Worm (Caenorhabditis elegans) whole organism, young adult: Measurements from ENCODE around the gene F01F1.11.

Experiments
- B0035.1 ChIP-seq: sonication (generic microtip); optimal IDR thresholded peaks from 2 replicates; lab custom pipeline; 2016; ENCODE audit warnings: missing genetic modification characterization, mild to moderate bottlenecking, missing compliant biosample characterization, missing genotype, missing genetic modification reagents
- B0261.1 ChIP-seq: sonication (generic microtip); optimal IDR thresholded peaks from 2 replicates; lab custom pipeline; 2016; ENCODE audit warnings: mild to moderate bottlenecking, missing genetic modification characterization, moderate library complexity, missing compliant biosample characterization
- D2030.7 ChIP-seq: fragments of 200-800 bp; sonication (Bioruptor generic); IDR thresholded peaks from 2 replicates; pipeline ENCODE4 v1.3.6; 2022; ENCODE audit warnings: missing genetic modification reagents, missing genetic modification characterization, missing compliant biosample characterization
- F33H1.4 ChIP-seq: fragments of 200-800 bp; sonication (Bioruptor generic); IDR thresholded peaks from 2 replicates; pipeline ENCODE4 v1.3.6; 2022; ENCODE audit warnings: missing genetic modification reagents, missing genetic modification characterization, missing compliant biosample characterization
- F55B11.4 ChIP-seq: sonication (generic microtip); optimal IDR thresholded peaks from 2 replicates; lab custom pipeline; 2016; ENCODE audit warnings: missing compliant biosample characterization, missing genetic modification characterization, borderline replicate concordance; ENCODE audit not compliant: insufficient read depth
- F57C9.4 ChIP-seq: sonication (generic microtip); optimal IDR thresholded peaks from 2 replicates; lab custom pipeline; 2017; ENCODE audit warnings: mild to moderate bottlenecking, missing genetic modification characterization, missing compliant biosample characterization
- K11D2.4 ChIP-seq: fragments of 200-800 bp; sonication (Bioruptor generic); IDR thresholded peaks from 2 replicates; pipeline ENCODE4 v1.3.6; 2022; ENCODE audit warnings: missing genetic modification reagents, missing genetic modification characterization, missing compliant biosample characterization
- T07F8.4 ChIP-seq: sonication (generic microtip); optimal IDR thresholded peaks from 2 replicates; lab custom pipeline; 2016; ENCODE audit warnings: mild to moderate bottlenecking, missing genetic modification characterization, moderate library complexity, missing compliant biosample characterization
- T26A5.8 ChIP-seq: sonication (generic microtip); optimal IDR thresholded peaks from 2 replicates; lab custom pipeline; 2016; ENCODE audit warnings: missing genetic modification characterization, missing compliant biosample characterization
- Y67H2A.10 ChIP-seq: fragments of 200-800 bp; sonication (Bioruptor generic); conservative IDR thresholded peaks from 2 replicates; pipeline ENCODE4 v1.3.6; 2022; ENCODE audit warnings: missing genetic modification reagents, missing genetic modification characterization, missing compliant biosample characterization
- ZK185.1 ChIP-seq: sonication (generic microtip); optimal IDR thresholded peaks from 2 replicates; lab custom pipeline; 2016; ENCODE audit warnings: mild to moderate bottlenecking, missing genetic modification characterization, missing compliant biosample characterization; ENCODE audit not compliant: poor library complexity, severe bottlenecking
- aptf-2 ChIP-seq: fragments of 200-800 bp; sonication (Bioruptor generic); conservative IDR thresholded peaks from 2 replicates; pipeline ENCODE4 v1.3.6; 2022; ENCODE audit warnings: missing genetic modification reagents, missing genetic modification characterization, missing compliant biosample characterization
- aptf-3 ChIP-seq: fragments of 200-800 bp; sonication (Bioruptor generic); IDR thresholded peaks from 2 replicates; pipeline ENCODE4 v1.3.6; 2022; ENCODE audit warnings: missing genetic modification characterization, missing compliant biosample characterization
- attf-6 ChIP-seq: fragments of 200-800 bp; sonication (Bioruptor generic); IDR thresholded peaks from 2 replicates; pipeline ENCODE4 v1.3.6; 2022; ENCODE audit warnings: missing genetic modification reagents, missing genetic modification characterization, missing compliant biosample characterization
- ceh-100 ChIP-seq: fragments of 200-800 bp; sonication (Bioruptor generic); IDR thresholded peaks from 2 replicates; pipeline ENCODE4 v1.3.6; 2022; ENCODE audit warnings: missing genetic modification reagents, missing genetic modification characterization, missing compliant biosample characterization
- ceh-27 ChIP-seq: fragments of 200-800 bp; sonication (Bioruptor generic); optimal IDR thresholded peaks from 2 replicates; lab custom pipeline; 2018; ENCODE audit warnings: mild to moderate bottlenecking, missing genetic modification characterization, moderate library complexity, missing compliant biosample characterization
- ceh-40 ChIP-seq: fragments of 200-800 bp; sonication (Bioruptor generic); IDR thresholded peaks from 2 replicates; pipeline ENCODE4 v1.3.6; 2022; ENCODE audit warnings: missing genetic modification characterization, missing compliant biosample characterization
- dpl-1 ChIP-seq: fragments of 150-350 bp; optimal IDR thresholded peaks from 2 replicates; lab custom pipeline; 2014; ENCODE audit warnings: missing biosample characterization, missing genetic modification reagents, missing genetic modification characterization
- efl-1 ChIP-seq: fragments of 150-350 bp; optimal IDR thresholded peaks from 2 replicates; lab custom pipeline; 2014; ENCODE audit warnings: missing biosample characterization, missing genetic modification reagents, missing genetic modification characterization
- egl-44 ChIP-seq: fragments of 200-800 bp; sonication (Bioruptor generic); IDR thresholded peaks from 2 replicates; pipeline ENCODE4 v1.3.6; 2022; ENCODE audit warnings: missing genetic modification reagents, missing genetic modification characterization, missing compliant biosample characterization
- egrh-3 ChIP-seq: fragments of 200-800 bp; sonication (Bioruptor generic); IDR thresholded peaks from 2 replicates; pipeline ENCODE4 v1.3.6; 2022; ENCODE audit warnings: missing genetic modification reagents, missing genetic modification characterization, missing compliant biosample characterization
- ekl-4 ChIP-seq: fragments of 200-800 bp; sonication (Bioruptor generic); IDR thresholded peaks from 2 replicates; pipeline ENCODE4 v1.3.6; 2022; ENCODE audit warnings: missing genetic modification reagents, missing genetic modification characterization, missing compliant biosample characterization
- him-1 ChIP-seq: sonication (generic microtip); optimal IDR thresholded peaks from 2 replicates; lab custom pipeline; 2016; ENCODE audit warnings: missing genotype, missing genetic modification reagents, missing genetic modification characterization, missing compliant biosample characterization
- hmg-1.2 ChIP-seq: fragments of 200-800 bp; sonication (Bioruptor generic); IDR thresholded peaks from 2 replicates; pipeline ENCODE4 v1.3.6; 2022; ENCODE audit warnings: missing genetic modification reagents, missing genetic modification characterization, missing compliant biosample characterization
- let-526 ChIP-seq: fragments of 200-800 bp; sonication (Bioruptor generic); IDR thresholded peaks from 2 replicates; pipeline ENCODE4 v1.3.6; 2022; ENCODE audit warnings: missing genetic modification reagents, missing genetic modification characterization, missing compliant biosample characterization
- let-607 ChIP-seq, 2 experiments: fragments of 200-800 bp in 1 of 2; sonication (Bioruptor generic) in 1 of 2; sonication (generic microtip) in 1 of 2; optimal IDR thresholded peaks; 2 replicates each; lab custom pipeline; 2016 to 2018; ENCODE audit warnings: mild to moderate bottlenecking in 2 of 2, missing compliant biosample characterization in 2 of 2, missing genetic modification characterization in 2 of 2, moderate library complexity in 2 of 2, missing genotype in 1 of 2
- lin-35 ChIP-seq, 3 experiments: fragments of 150-350 bp in 2 of 3; sonication (generic microtip) in 1 of 3; optimal IDR thresholded peaks; 2 replicates each; lab custom pipeline; 2014 to 2018; ENCODE audit warnings: missing biosample characterization in 3 of 3, missing genetic modification characterization in 3 of 3, missing genetic modification reagents in 3 of 3
- lin-40 ChIP-seq: sonication (generic microtip); optimal IDR thresholded peaks from 2 replicates; lab custom pipeline; 2016; ENCODE audit warnings: missing genetic modification characterization, mild to moderate bottlenecking, missing compliant biosample characterization, missing genotype, missing genetic modification reagents
- lin-54 ChIP-seq: fragments of 200-800 bp; sonication (Bioruptor generic); optimal IDR thresholded peaks from 2 replicates; lab custom pipeline; 2018; ENCODE audit warnings: mild to moderate bottlenecking, missing genetic modification characterization, missing compliant biosample characterization
- madf-10 ChIP-seq: sonication (generic microtip); optimal IDR thresholded peaks from 2 replicates; lab custom pipeline; 2016; ENCODE audit warnings: mild to moderate bottlenecking, missing genetic modification characterization, missing compliant biosample characterization
- mcd-1 ChIP-seq: fragments of 200-800 bp; sonication (Bioruptor generic); IDR thresholded peaks from 2 replicates; pipeline ENCODE4 v1.3.6; 2022; ENCODE audit warnings: missing genetic modification reagents, missing genetic modification characterization, missing compliant biosample characterization
- mes-4 ChIP-seq: sonication (generic microtip); optimal IDR thresholded peaks from 2 replicates; lab custom pipeline; 2016; ENCODE audit warnings: missing genotype, missing genetic modification characterization, missing compliant biosample characterization
- nfyb-1 ChIP-seq: fragments of 200-800 bp; sonication (Bioruptor generic); IDR thresholded peaks from 2 replicates; pipeline ENCODE4 v1.3.6; 2022; ENCODE audit warnings: missing genetic modification reagents, missing genetic modification characterization, missing compliant biosample characterization
- nhr-27 ChIP-seq: fragments of 200-800 bp; sonication (Bioruptor generic); optimal IDR thresholded peaks from 2 replicates; lab custom pipeline; 2018; ENCODE audit warnings: mild to moderate bottlenecking, missing genetic modification characterization, moderate library complexity, missing compliant biosample characterization
- nhr-80 ChIP-seq: sonication (generic microtip); optimal IDR thresholded peaks from 2 replicates; lab custom pipeline; 2016; ENCODE audit warnings: missing genetic modification characterization, missing compliant biosample characterization
- repo-1 ChIP-seq: sonication (generic microtip); optimal IDR thresholded peaks from 2 replicates; lab custom pipeline; 2017; ENCODE audit warnings: mild to moderate bottlenecking, missing genetic modification characterization, missing compliant biosample characterization
- sdz-38 ChIP-seq: sonication (generic microtip); optimal IDR thresholded peaks from 2 replicates; lab custom pipeline; 2016; ENCODE audit warnings: missing genotype, missing genetic modification characterization, missing compliant biosample characterization
- snpc-1.3 ChIP-seq: sonication (generic microtip); optimal IDR thresholded peaks from 2 replicates; lab custom pipeline; 2017; ENCODE audit warnings: missing genetic modification characterization, mild to moderate bottlenecking, missing compliant biosample characterization, antibody characterized with exemption, moderate library complexity, missing genotype, missing genetic modification reagents; ENCODE audit not compliant: insufficient read depth
- snpc-4 ChIP-seq, 5 experiments: fragments of 150-350 bp in 1 of 5; sonication (generic microtip) in 4 of 5; optimal IDR thresholded peaks; 2 replicates each; lab custom pipeline; 2014 to 2018; ENCODE audit warnings: missing genetic modification characterization in 5 of 5, missing biosample characterization in 3 of 5, antibody characterized with exemption in 2 of 5, mild to moderate bottlenecking in 2 of 5, missing compliant biosample characterization in 2 of 5, missing genotype in 2 of 5, moderate library complexity in 2 of 5, missing genetic modification reagents in 1 of 5
- somi-1 ChIP-seq: fragments of 200-800 bp; sonication (Bioruptor generic); optimal IDR thresholded peaks from 2 replicates; lab custom pipeline; 2018; ENCODE audit warnings: mild to moderate bottlenecking, missing genetic modification characterization, missing compliant biosample characterization
- tbp1 ChIP-seq: fragments of 200-800 bp; sonication (Bioruptor generic); optimal IDR thresholded peaks from 2 replicates; lab custom pipeline; 2018; ENCODE audit warnings: mild to moderate bottlenecking, missing genetic modification characterization, missing compliant biosample characterization
- unc-62 ChIP-seq: fragments of 150-350 bp; optimal IDR thresholded peaks from 2 replicates; lab custom pipeline; 2014; ENCODE audit warnings: missing biosample characterization, missing genetic modification reagents, missing genetic modification characterization
- zim-3 ChIP-seq: sonication (generic microtip); optimal IDR thresholded peaks from 2 replicates; lab custom pipeline; 2017; ENCODE audit warnings: mild to moderate bottlenecking, missing genetic modification characterization, moderate library complexity, missing compliant biosample characterization
- ztf-26 ChIP-seq: sonication (generic microtip); optimal IDR thresholded peaks from 2 replicates; lab custom pipeline; 2017; ENCODE audit warnings: missing genetic modification characterization, missing compliant biosample characterization
- ztf-28 ChIP-seq: fragments of 200-800 bp; sonication (Bioruptor generic); IDR thresholded peaks from 2 replicates; pipeline ENCODE4 v1.3.6; 2022; ENCODE audit warnings: missing genetic modification reagents, missing genetic modification characterization, missing compliant biosample characterization

Gene F01F1.11

DNA sequence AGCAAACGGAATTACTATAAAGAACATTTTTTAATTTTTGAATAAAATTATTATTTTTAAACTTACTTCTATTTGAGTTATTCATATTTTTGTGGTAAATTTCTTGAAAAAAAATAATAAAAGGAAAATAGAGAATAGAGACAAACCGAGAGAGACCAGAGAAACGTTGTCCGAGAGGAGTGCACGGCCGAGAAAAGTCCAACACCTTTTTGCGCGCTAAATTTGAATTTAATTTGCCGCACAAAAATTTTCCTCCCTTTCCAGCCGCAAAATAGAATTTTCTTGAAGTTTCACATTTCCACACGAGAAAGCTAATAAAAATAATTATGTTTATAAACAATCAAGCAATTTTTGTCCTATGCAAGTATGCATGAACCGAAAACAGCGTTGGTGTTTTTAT, at the start of gene F01F1.11, which contains the start of gene F01F1.3 (continued):
- TF ChIP-seq ekl-4 (GFP tag; lab: Robert Waterston, UW) (peak; percentile 45; the same call in 1 of the 2 replicates), him-1 (tag; lab: Kevin White, UChicago) (peak; percentile 31), mcd-1 (GFP tag; lab: Robert Waterston, UW) (peak; percentile 77), ceh-27 (peak; percentile 72), sdz-38 (tag; lab: Kevin White, UChicago) (no peak), lin-54 (GFP tag; lab: Kevin White, UChicago) (peak; percentile 94), let-607 (tag; optimal IDR thresholded peaks at IDR 0.05; lab: Kevin White, UChicago) (peak in 1 of 2 experiments; percentile 57), nhr-80 (tag; lab: Kevin White, UChicago) (no peak), ZK185.1 (tag; lab: Kevin White, UChicago) (peak; percentile 78), hmg-1.2 (GFP tag; lab: Robert Waterston, UW) (peak; percentile 14; the same call in 1 of the 2 replicates), F33H1.4 (GFP tag; lab: Robert Waterston, UW) (peak; percentile 63), snpc-1.3 (tag; lab: Kevin White, UChicago) (peak; percentile 28), ceh-100 (GFP tag; lab: Robert Waterston, UW) (peak; percentile 36; the same call in 1 of the 2 replicates), zim-3 (tag; lab: Kevin White, UChicago) (no peak), somi-1 (GFP tag; lab: Kevin White, UChicago) (no peak), snpc-4 (GFP tag; optimal IDR thresholded peaks at IDR 0.05; lab: Kevin White, UChicago) (no peak), snpc-4 (tag; optimal IDR thresholded peaks at IDR 0.05; lab: Kevin White, UChicago) (peak in 2 of 4 experiments; percentile 13 to 17), nhr-27 (no peak), egl-44 (GFP tag; lab: Robert Waterston, UW) (no peak), madf-10 (tag; lab: Kevin White, UChicago) (peak; percentile 40), let-526 (GFP tag; lab: Robert Waterston, UW) (peak; percentile 65; the same call in 1 of the 2 replicates), aptf-2 (GFP tag; lab: Robert Waterston, UW) (0 out of 2 replicates have a peak, but pooled peaks have one; percentile 52), unc-62 (no peak), efl-1 (peak; percentile 80), tbp1 (peak; percentile 8), repo-1 (tag; lab: Kevin White, UChicago) (no peak)

DNA sequence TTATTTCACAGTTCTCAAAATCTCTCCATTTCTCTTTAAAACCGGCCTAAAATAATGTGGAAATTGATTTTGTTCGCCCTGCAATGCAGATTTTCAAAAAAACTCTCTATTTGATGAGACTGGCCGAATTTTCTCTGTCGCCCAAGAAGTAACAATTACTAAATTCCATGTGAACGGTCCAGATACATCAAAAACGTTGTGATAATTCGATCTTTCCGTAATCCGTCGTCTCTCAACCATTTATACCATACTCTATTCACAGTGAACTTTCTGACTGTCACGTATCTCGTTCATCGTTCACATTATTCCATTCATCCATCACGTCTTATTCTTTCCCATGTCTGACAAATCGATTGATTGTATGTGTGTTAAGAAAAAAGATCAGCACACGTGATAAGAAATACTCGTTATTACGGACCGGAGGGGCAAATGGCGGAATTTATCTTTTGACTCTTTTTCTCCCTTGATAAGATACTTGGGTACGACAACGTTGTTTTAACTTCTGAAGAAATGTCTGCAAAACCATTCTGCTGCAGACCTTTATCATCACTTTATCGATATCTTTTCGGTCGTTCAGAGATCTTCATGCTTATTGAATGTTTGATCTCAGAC, 49.5 kb upstream of the F01F1.11 start:
- TF ChIP-seq F55B11.4 (tag; lab: Kevin White, UChicago) (no peak), T07F8.4 (no peak), egrh-3 (GFP tag; lab: Robert Waterston, UW) (no peak), somi-1 (GFP tag; lab: Kevin White, UChicago) (peak; percentile 6), B0035.1 (tag; lab: Kevin White, UChicago) (no peak), dpl-1 (GFP tag; lab: Kevin White, UChicago) (no peak), lin-40 (tag; lab: Kevin White, UChicago) (peak; percentile 0), attf-6 (GFP tag; lab: Robert Waterston, UW) (no peak), F57C9.4 (no peak), T26A5.8 (tag; lab: Kevin White, UChicago) (no peak), hmg-1.2 (GFP tag; lab: Robert Waterston, UW) (no peak), Y67H2A.10 (no peak), mes-4 (tag; lab: Kevin White, UChicago) (no peak), aptf-3 (GFP tag; lab: Robert Waterston, UW) (no peak), D2030.7 (GFP tag; lab: Robert Waterston, UW) (no peak), nfyb-1 (GFP tag; lab: Robert Waterston, UW) (no peak), K11D2.4 (GFP tag; lab: Robert Waterston, UW) (no peak), let-607 (tag; optimal IDR thresholded peaks at IDR 0.05; lab: Kevin White, UChicago) (no peak), ceh-40 (no peak), B0261.1 (tag; lab: Kevin White, UChicago) (no peak), ztf-28 (GFP tag; lab: Robert Waterston, UW) (no peak), ztf-26 (tag; lab: Kevin White, UChicago) (peak; percentile 36), lin-35 (GFP tag; optimal IDR thresholded peaks at IDR 0.05; lab: Kevin White, UChicago) (no peak)
